Worm (Caenorhabditis elegans): ENCODE measurements around the gene sru-39.

- TF ChIP-seq dao-5 (tag; optimal IDR thresholded peaks at IDR 0.05) (no peak), him-1 (tag; optimal IDR thresholded peaks at IDR 0.05) (no peak)
Observed at ce11 chrV:9805161-9805560, 1.9 kb downstream of the sru-39 start, which contains the start of gene sru-37.
